Worm (Caenorhabditis elegans) whole organism, late embryonic: Measurements from ENCODE around the gene pals-40.

Experiments
- ahr-1 ChIP-seq: sonication (generic microtip); optimal IDR thresholded peaks from 2 replicates; lab custom pipeline; 2016; ENCODE audit warnings: missing genetic modification characterization, missing compliant biosample characterization
- lim-6 ChIP-seq: sonication (generic microtip); optimal IDR thresholded peaks from 2 replicates; lab custom pipeline; 2016; ENCODE audit warnings: missing genetic modification characterization, missing compliant biosample characterization
- madf-2 ChIP-seq: sonication (generic microtip); optimal IDR thresholded peaks from 2 replicates; lab custom pipeline; 2017; ENCODE audit warnings: missing genetic modification characterization, missing compliant biosample characterization
- pqm-1 ChIP-seq: sonication (generic microtip); optimal IDR thresholded peaks from 2 replicates; lab custom pipeline; 2016; ENCODE audit warnings: missing genetic modification characterization, missing compliant biosample characterization

ce11 chrIII:1389988-1390387 is 12.2 kb upstream of the pals-40 start:
- TF ChIP-seq madf-2 (tag; lab: Kevin White, UChicago), result no peak
- TF ChIP-seq pqm-1 (tag; lab: Kevin White, UChicago), result no peak
- TF ChIP-seq ahr-1 (tag; lab: Kevin White, UChicago), result no peak
- no peak for TF ChIP-seq lim-6 (tag; lab: Kevin White, UChicago)
